Worm (Caenorhabditis elegans): ENCODE data around the gene K08C7.7.

- no peak for TF ChIP-seq flt-1 (GFP tag; IDR thresholded peaks at IDR 0.05)
- TF ChIP-seq ztf-23 (GFP tag; IDR thresholded peaks at IDR 0.05): no peak
- no peak for TF ChIP-seq ref-1 (GFP tag; conservative IDR thresholded peaks at IDR 0.05)
- no peak for TF ChIP-seq cog-1 (tag; optimal IDR thresholded peaks at IDR 0.05)
- TF ChIP-seq med-1 (GFP tag; optimal IDR thresholded peaks at IDR 0.05; ENCODE audit: insufficient read depth): no peak
- no peak for TF ChIP-seq ztf-29 (GFP tag; IDR thresholded peaks at IDR 0.05)
- no peak for TF ChIP-seq T22C8.4 (GFP tag; IDR thresholded peaks at IDR 0.05)
- TF ChIP-seq klf-2 (GFP tag; conservative IDR thresholded peaks at IDR 0.05): no peak
- no peak for TF ChIP-seq tab-1 (GFP tag; IDR thresholded peaks at IDR 0.05)
Observed at ce11 chrIV:10628724-10629123, 35.5 kb upstream of the K08C7.7 start, which contains the start of gene R09H10.5.
